Worm (Caenorhabditis elegans) whole organism, midembryonic: ENCODE data around the gene T28C12.15.

Source experiments
- T22C8.4 ChIP-seq: fragments of 200-800 bp; sonication (Bioruptor generic); IDR thresholded peaks from 2 replicates; pipeline ENCODE4 v1.3.6; 2022; ENCODE audit warnings: missing genetic modification characterization, missing compliant biosample characterization
- cog-1 ChIP-seq: sonication (generic microtip); optimal IDR thresholded peaks from 2 replicates; lab custom pipeline; 2016; ENCODE audit warnings: missing genetic modification characterization, missing compliant biosample characterization
- flt-1 ChIP-seq: fragments of 200-800 bp; sonication (Bioruptor generic); IDR thresholded peaks from 2 replicates; pipeline ENCODE4 v1.3.6; 2022; ENCODE audit warnings: missing genetic modification characterization, missing compliant biosample characterization
- med-1 ChIP-seq: sonication (generic microtip); optimal IDR thresholded peaks from 2 replicates; lab custom pipeline; 2017; ENCODE audit warnings: missing genetic modification characterization, mild to moderate bottlenecking, missing compliant biosample characterization, antibody characterized with exemption, missing genetic modification reagents; ENCODE audit not compliant: insufficient read depth
- ref-1 ChIP-seq: fragments of 200-800 bp; sonication (Bioruptor generic); conservative IDR thresholded peaks from 2 replicates; pipeline ENCODE4 v1.3.6; 2022; ENCODE audit warnings: missing genetic modification reagents, missing genetic modification characterization, missing compliant biosample characterization
- ztf-23 ChIP-seq: fragments of 200-800 bp; sonication (Bioruptor generic); IDR thresholded peaks from 2 replicates; pipeline ENCODE4 v1.3.6; 2022; ENCODE audit warnings: missing genetic modification reagents, missing genetic modification characterization, missing compliant biosample characterization
- ztf-29 ChIP-seq: fragments of 200-800 bp; sonication (Bioruptor generic); IDR thresholded peaks from 2 replicates; pipeline ENCODE4 v1.3.6; 2022; ENCODE audit warnings: missing genetic modification reagents, missing genetic modification characterization, missing compliant biosample characterization

DNA sequence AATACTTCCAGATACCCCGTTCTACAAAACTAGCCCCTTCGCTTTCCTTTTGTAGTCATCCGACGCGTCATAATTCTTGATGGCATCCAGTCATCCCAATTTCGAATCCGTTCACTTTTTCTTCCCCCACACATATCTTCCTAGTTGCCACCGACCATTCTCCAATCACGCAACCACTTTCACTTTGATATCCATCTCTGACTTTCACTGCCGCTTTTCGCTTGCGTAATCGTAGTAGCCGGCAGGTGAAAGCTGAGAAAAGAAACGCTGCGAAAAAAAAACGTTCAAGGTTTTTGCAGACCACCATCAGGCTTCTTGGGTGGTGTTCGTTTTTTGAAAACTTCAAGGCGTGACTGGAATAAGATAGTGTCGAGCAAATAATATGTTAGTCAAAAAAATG, 30.8 kb upstream of the T28C12.15 start:
- TF ChIP-seq med-1 (GFP tag; lab: Kevin White, UChicago), result no peak
- no peak for TF ChIP-seq cog-1 (tag; lab: Kevin White, UChicago)
- TF ChIP-seq ztf-23 (GFP tag; lab: Robert Waterston, UW), result no peak
- no peak for TF ChIP-seq T22C8.4 (GFP tag; lab: Robert Waterston, UW)
- no peak for TF ChIP-seq ref-1 (GFP tag; lab: Robert Waterston, UW)
- no peak for TF ChIP-seq ztf-29 (GFP tag; lab: Robert Waterston, UW)
- no peak for TF ChIP-seq flt-1 (GFP tag; lab: Robert Waterston, UW)
